Fruit fly (Drosophila melanogaster): Measurements from ENCODE around the gene elg1.

elg1 gene

dm6 chr3L:16105528-16105927 is 26.3 kb upstream of the elg1 start, which contains the start of the genes IntS9 and CG43295 (continued):
- no peak for TF ChIP-seq gro (GFP tag; optimal IDR thresholded peaks at IDR 0.05)
- TF ChIP-seq CG9727 (GFP tag; optimal IDR thresholded peaks at IDR 0.05): peak; percentile 78
- peak; percentile 67; the same call in 2 of the 3 replicates for TF ChIP-seq CG2889 (GFP tag; IDR thresholded peaks at IDR 0.05)
- no peak for TF ChIP-seq CG4360 (GFP tag; IDR thresholded peaks at IDR 0.05)
- TF ChIP-seq Asciz (GFP tag; optimal IDR thresholded peaks at IDR 0.05): no peak
- no peak for TF ChIP-seq tna (GFP tag; IDR thresholded peaks at IDR 0.05; ENCODE audit: partially characterized antibody)
- peak; percentile 80 for TF ChIP-seq Bdp1 (GFP tag; optimal IDR thresholded peaks at IDR 0.05)
- peak; percentile 64 for TF ChIP-seq kay (GFP tag; optimal IDR thresholded peaks at IDR 0.05)
- TF ChIP-seq Sox102F (GFP tag; optimal IDR thresholded peaks at IDR 0.05): peak; percentile 84
- peak; percentile 82 for TF ChIP-seq CG13123 (GFP tag; optimal IDR thresholded peaks at IDR 0.05)
- peak; percentile 92 for TF ChIP-seq CG1603 (tag; optimal IDR thresholded peaks at IDR 0.05)
- TF ChIP-seq HmgD (GFP tag; optimal IDR thresholded peaks at IDR 0.05): peak; percentile 39
- peak; percentile 34 for TF ChIP-seq Dek (tag; optimal IDR thresholded peaks at IDR 0.05)
- TF ChIP-seq pfk (GFP tag; optimal IDR thresholded peaks at IDR 0.05): no peak
- TF ChIP-seq CG11723 (GFP tag; optimal IDR thresholded peaks at IDR 0.05): no peak
- peak; percentile 72 for TF ChIP-seq HHEX (GFP tag; optimal IDR thresholded peaks at IDR 0.05)
- TF ChIP-seq crc (GFP tag; optimal IDR thresholded peaks at IDR 0.05): peak; percentile 77
- TF ChIP-seq CG3726 (GFP tag; IDR thresholded peaks at IDR 0.05): peak; percentile 74
- TF ChIP-seq CG17361 (GFP tag; IDR thresholded peaks at IDR 0.05): no peak; the same call in 2 of the 3 replicates
- TF ChIP-seq onecut (GFP tag; IDR thresholded peaks at IDR 0.05): peak; percentile 47
- TF ChIP-seq hb (GFP tag; IDR thresholded peaks at IDR 0.05; ENCODE audit: partially characterized antibody): no peak
- no peak for TF ChIP-seq CG7839 (tag; optimal IDR thresholded peaks at IDR 0.05)
- no peak for TF ChIP-seq CG16813 (GFP tag; IDR thresholded peaks at IDR 0.05; ENCODE audit: partially characterized antibody)
- TF ChIP-seq CG7556 (GFP tag; optimal IDR thresholded peaks at IDR 0.05): no peak
- TF ChIP-seq CG18476 (GFP tag; optimal IDR thresholded peaks at IDR 0.05): peak; percentile 83
- peak; percentile 83 for TF ChIP-seq pnt (GFP tag; optimal IDR thresholded peaks at IDR 0.05)
- TF ChIP-seq so (GFP tag; IDR thresholded peaks at IDR 0.05): peak; percentile 69; the same call in 2 of the 3 replicates
- peak; percentile 93 for TF ChIP-seq ci (GFP tag; IDR thresholded peaks at IDR 0.05)
- no peak for TF ChIP-seq sna (GFP tag; IDR thresholded peaks at IDR 0.05; ENCODE audit: partially characterized antibody)
- peak; percentile 77 for TF ChIP-seq CG13624 (GFP tag; optimal IDR thresholded peaks at IDR 0.05)
- peak; percentile 46 for TF ChIP-seq fd64A (GFP tag; optimal IDR thresholded peaks at IDR 0.05)
- no peak for TF ChIP-seq CoRest (tag; optimal IDR thresholded peaks at IDR 0.05)
- TF ChIP-seq repo (GFP tag; optimal IDR thresholded peaks at IDR 0.05): peak; percentile 80
- no peak for TF ChIP-seq Bgb (GFP tag; IDR thresholded peaks at IDR 0.05; ENCODE audit: partially characterized antibody)
- peak; percentile 38; the same call in 1 of the 3 replicates for TF ChIP-seq C15 (GFP tag; IDR thresholded peaks at IDR 0.05)
- TF ChIP-seq CG11085 (GFP tag; IDR thresholded peaks at IDR 0.05): peak; percentile 49; the same call in 1 of the 2 replicates
- TF ChIP-seq seq (GFP tag; IDR thresholded peaks at IDR 0.05): peak; percentile 79
- TF ChIP-seq Jarid2 (GFP tag; optimal IDR thresholded peaks at IDR 0.05): no peak
- TF ChIP-seq caup (GFP tag; optimal IDR thresholded peaks at IDR 0.05; ENCODE audit: severe bottlenecking): peak; percentile 74
- TF ChIP-seq CG14860 (GFP tag; IDR thresholded peaks at IDR 0.05; ENCODE audit: partially characterized antibody): no peak
- no peak for TF ChIP-seq yki (optimal IDR thresholded peaks at IDR 0.05)
- TF ChIP-seq CG11696 (GFP tag; IDR thresholded peaks at IDR 0.05): peak; percentile 65
- TF ChIP-seq lab (GFP tag; optimal IDR thresholded peaks at IDR 0.05): no peak
- TF ChIP-seq chn (GFP tag; optimal IDR thresholded peaks at IDR 0.05): peak; percentile 90
- peak; percentile 83 for TF ChIP-seq CG14710 (tag; optimal IDR thresholded peaks at IDR 0.05)
- TF ChIP-seq CG11456 (GFP tag; IDR thresholded peaks at IDR 0.05): peak; percentile 80
- no peak for TF ChIP-seq ftz-f1 (GFP tag; optimal IDR thresholded peaks at IDR 0.05)
- peak; percentile 77 for TF ChIP-seq CG6272 (GFP tag; IDR thresholded peaks at IDR 0.05)
- TF ChIP-seq CG34224 (GFP tag; IDR thresholded peaks at IDR 0.05; ENCODE audit: partially characterized antibody): peak; percentile 35; the same call in 1 of the 3 replicates
- no peak for TF ChIP-seq HLHmδ (GFP tag; optimal IDR thresholded peaks at IDR 0.05)
